Worm (Caenorhabditis elegans): ENCODE results near the gene srab-18.

DNA sequence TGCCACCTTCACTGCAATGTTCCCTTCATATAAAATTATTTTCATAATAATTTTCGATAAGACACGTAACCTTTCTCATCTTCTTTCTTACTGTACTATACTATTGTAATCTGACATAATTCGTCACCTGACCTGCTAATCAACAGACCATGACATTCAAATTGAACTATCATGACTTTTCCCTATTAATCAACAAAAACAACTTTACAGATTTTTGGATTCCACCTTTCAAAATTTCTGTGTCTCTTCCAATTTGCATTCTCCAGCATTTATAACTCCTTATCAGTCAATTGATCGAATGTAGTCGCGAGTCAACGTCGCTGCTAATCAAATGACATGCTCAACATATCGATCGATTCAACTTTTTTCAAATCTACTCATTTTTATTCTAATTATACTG lies 18.4 kb upstream of the srab-18 start, which contains the start of gene fshr-1:
- no peak for TF ChIP-seq egl-27 (tag; optimal IDR thresholded peaks at IDR 0.05)
- TF ChIP-seq egl-5 (tag; optimal IDR thresholded peaks at IDR 0.05): no peak
- TF ChIP-seq nhr-25 (tag; optimal IDR thresholded peaks at IDR 0.05): no peak
- TF ChIP-seq elt-3 (tag; optimal IDR thresholded peaks at IDR 0.05): no peak
